Worm (Caenorhabditis elegans) whole organism, L3 larva: Measurements from ENCODE around the gene ZK1098.11.

Experiments used
- R02D3.7 ChIP-seq: fragments of 150-350 bp; optimal IDR thresholded peaks from 2 replicates; lab custom pipeline; 2014; ENCODE audit warnings: missing biosample characterization, missing genetic modification characterization
- ama-1 ChIP-seq: fragments of 150-350 bp; optimal IDR thresholded peaks from 2 replicates; lab custom pipeline; 2018
- ceh-16 ChIP-seq: sonication (generic microtip); optimal IDR thresholded peaks from 2 replicates; lab custom pipeline; 2017; ENCODE audit warnings: missing biosample characterization, missing genetic modification characterization
- ceh-9 ChIP-seq: sonication (generic microtip); optimal IDR thresholded peaks from 2 replicates; lab custom pipeline; 2018; ENCODE audit warnings: missing biosample characterization, missing genetic modification characterization
- daf-12 ChIP-seq: fragments of 150-350 bp; optimal IDR thresholded peaks from 2 replicates; lab custom pipeline; 2014; ENCODE audit warnings: missing biosample characterization, missing genetic modification reagents, missing genetic modification characterization
- egl-5 ChIP-seq: fragments of 150-350 bp; optimal IDR thresholded peaks from 2 replicates; lab custom pipeline; 2017; ENCODE audit warnings: missing biosample characterization, missing genetic modification reagents, missing genetic modification characterization, inconsistent platforms
- elt-1 ChIP-seq: fragments of 150-350 bp; optimal IDR thresholded peaks from 2 replicates; lab custom pipeline; 2014; ENCODE audit warnings: missing biosample characterization, missing genetic modification characterization
- elt-2 ChIP-seq: sonication (generic microtip); optimal IDR thresholded peaks from 2 replicates; lab custom pipeline; 2016; ENCODE audit warnings: missing genetic modification reagents, mild to moderate bottlenecking, missing genetic modification characterization, missing compliant biosample characterization
- elt-3 ChIP-seq, 3 experiments: fragments of 150-350 bp in 1 of 3; sonication (generic microtip) in 2 of 3; optimal IDR thresholded peaks; 2 replicates in 2 of 3; 4 replicates in 1 of 3; lab custom pipeline; 2014 to 2017; ENCODE audit warnings: missing biosample characterization in 3 of 3, missing genetic modification characterization in 3 of 3
- fkh-10 ChIP-seq: sonication (generic microtip); optimal IDR thresholded peaks from 2 replicates; lab custom pipeline; 2017; ENCODE audit warnings: missing biosample characterization, missing genetic modification reagents, missing genetic modification characterization
- fkh-2 ChIP-seq: fragments of 150-350 bp; optimal IDR thresholded peaks from 2 replicates; lab custom pipeline; 2014; ENCODE audit warnings: missing biosample characterization, missing genetic modification reagents, missing genetic modification characterization
- fos-1 ChIP-seq: fragments of 150-350 bp; optimal IDR thresholded peaks from 2 replicates; lab custom pipeline; 2014; ENCODE audit warnings: missing biosample characterization, missing genetic modification characterization
- hmg-11 ChIP-seq: sonication (generic microtip); optimal IDR thresholded peaks from 2 replicates; lab custom pipeline; 2016; ENCODE audit warnings: missing genetic modification characterization, missing compliant biosample characterization
- lin-15B ChIP-seq: fragments of 150-350 bp; optimal IDR thresholded peaks from 2 replicates; lab custom pipeline; 2014; ENCODE audit warnings: missing biosample characterization, missing genetic modification characterization
- lin-39 ChIP-seq: fragments of 150-350 bp; optimal IDR thresholded peaks from 2 replicates; lab custom pipeline; 2018; ENCODE audit warnings: missing biosample characterization, missing genetic modification reagents, missing genetic modification characterization
- mdl-1 ChIP-seq: fragments of 150-350 bp; optimal IDR thresholded peaks from 2 replicates; lab custom pipeline; 2014; ENCODE audit warnings: missing biosample characterization, missing genetic modification characterization
- mml-1 ChIP-seq: fragments of 150-350 bp; sonication (generic microtip); optimal IDR thresholded peaks from 3 replicates; lab custom pipeline; 2014; ENCODE audit warnings: missing biosample characterization, missing genetic modification characterization
- nfya-1 ChIP-seq: sonication (generic microtip); optimal IDR thresholded peaks from 2 replicates; lab custom pipeline; 2017; ENCODE audit warnings: missing genetic modification characterization, mild to moderate bottlenecking, missing compliant biosample characterization, antibody characterized with exemption, moderate library complexity; ENCODE audit not compliant: insufficient read depth
- nhr-11 ChIP-seq: fragments of 150-350 bp; optimal IDR thresholded peaks from 2 replicates; lab custom pipeline; 2014; ENCODE audit warnings: missing biosample characterization, missing genetic modification characterization
- nhr-25 ChIP-seq: sonication (generic microtip); optimal IDR thresholded peaks from 2 replicates; lab custom pipeline; 2017; ENCODE audit warnings: missing biosample characterization, missing genetic modification characterization
- nhr-43 ChIP-seq: sonication (generic microtip); optimal IDR thresholded peaks from 2 replicates; lab custom pipeline; 2016; ENCODE audit warnings: mild to moderate bottlenecking, missing genetic modification characterization, missing compliant biosample characterization; ENCODE audit not compliant: poor library complexity, severe bottlenecking
- nhr-67 ChIP-seq: fragments of 150-350 bp; optimal IDR thresholded peaks from 2 replicates; lab custom pipeline; 2014; ENCODE audit warnings: missing biosample characterization, missing genetic modification characterization
- pha-4 ChIP-seq: fragments of 150-350 bp; optimal IDR thresholded peaks from 2 replicates; lab custom pipeline; 2014; ENCODE audit warnings: missing biosample characterization, missing genetic modification reagents, missing genetic modification characterization
- unc-39 ChIP-seq: sonication (generic microtip); optimal IDR thresholded peaks from 4 replicates; lab custom pipeline; 2017; ENCODE audit warnings: missing biosample characterization, missing genetic modification characterization

The ZK1098.11 gene

DNA sequence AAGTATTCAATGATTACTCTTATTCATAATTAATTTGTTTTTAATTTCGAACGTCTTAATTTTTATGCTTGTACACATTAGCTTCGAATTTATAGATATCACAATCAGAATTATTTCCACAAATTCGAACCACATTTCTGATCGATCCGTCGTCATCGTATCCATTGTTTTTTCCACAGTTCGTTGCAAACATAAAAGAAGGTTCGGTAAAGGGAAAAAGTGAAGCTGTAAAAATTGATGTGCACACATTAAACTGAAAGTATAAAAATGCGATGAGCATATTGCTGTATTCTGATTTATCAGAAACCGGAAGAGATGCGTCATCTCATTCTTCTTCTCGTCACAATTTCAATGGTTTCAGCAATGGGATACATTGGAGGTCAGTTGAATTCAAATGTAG lies 40.6 kb downstream of the ZK1098.11 start, which contains the start of gene C48B4.12:
Gene C48B4.12, plus strand, starts transcription at position 301 of the 400 bp plus-strand sequence.
- no peak for TF ChIP-seq unc-39 (tag; lab: Kevin White, UChicago)
- TF ChIP-seq R02D3.7 (tag; lab: Kevin White, UChicago) = no peak
- TF ChIP-seq nhr-25 = no peak
- no peak for TF ChIP-seq nhr-11 (tag; lab: Kevin White, UChicago)
- TF ChIP-seq nhr-67 = no peak
- TF ChIP-seq fkh-2 = no peak
- TF ChIP-seq elt-2 (tag; lab: Kevin White, UChicago) = no peak
- TF ChIP-seq egl-5 (tag; lab: Kevin White, UChicago) = no peak
- TF ChIP-seq lin-39 (tag; lab: Kevin White, UChicago) = no peak
- no peak for TF ChIP-seq fkh-10 (GFP tag; lab: Kevin White, UChicago)
- TF ChIP-seq daf-12 (tag; lab: Kevin White, UChicago) = no peak
- TF ChIP-seq elt-3 (tag; optimal IDR thresholded peaks at IDR 0.05; lab: Kevin White, UChicago) = no peak
- no peak for TF ChIP-seq ceh-9 (tag; lab: Kevin White, UChicago)
- TF ChIP-seq mdl-1 = no peak
- no peak for TF ChIP-seq hmg-11 (tag; lab: Kevin White, UChicago)

ce11 chrIII:9598168-9598567 lies 41.8 kb downstream of the ZK1098.11 start, which contains the start of gene F58A4.1:
F58A4.1 (plus strand) TSS chrIII:9598468.
- TF ChIP-seq nhr-11 (tag; lab: Kevin White, UChicago) (no peak), ceh-16 (tag; lab: Kevin White, UChicago) (no peak), fkh-10 (GFP tag; lab: Kevin White, UChicago) (no peak), mml-1 (tag; lab: Kevin White, UChicago) (no peak), fos-1 (tag; lab: Kevin White, UChicago) (no peak), elt-1 (no peak), pha-4 (tag; lab: Kevin White, UChicago) (no peak), unc-39 (tag; lab: Kevin White, UChicago) (no peak)

- TF ChIP-seq elt-2 (tag; lab: Kevin White, UChicago) (no peak), lin-15B (tag; lab: Kevin White, UChicago) (no peak), nhr-43 (no peak), ceh-9 (tag; lab: Kevin White, UChicago) (no peak), hmg-11 (tag; lab: Kevin White, UChicago) (no peak), ama-1 (lab: Kevin White, UChicago) (no peak), nfya-1 (tag; lab: Kevin White, UChicago) (no peak), pha-4 (tag; lab: Kevin White, UChicago) (no peak), nhr-11 (tag; lab: Kevin White, UChicago) (no peak)
These were observed 44.2 kb downstream of the ZK1098.11 start, which contains the start of gene F58A4.2 for ce11 chrIII:9600645-9601044. F58A4.2 (minus strand) TSS chrIII:9600745.
